Fruit fly (Drosophila melanogaster): Measurements from ENCODE around the gene GluRS-m.

Gene GluRS-m

DNA sequence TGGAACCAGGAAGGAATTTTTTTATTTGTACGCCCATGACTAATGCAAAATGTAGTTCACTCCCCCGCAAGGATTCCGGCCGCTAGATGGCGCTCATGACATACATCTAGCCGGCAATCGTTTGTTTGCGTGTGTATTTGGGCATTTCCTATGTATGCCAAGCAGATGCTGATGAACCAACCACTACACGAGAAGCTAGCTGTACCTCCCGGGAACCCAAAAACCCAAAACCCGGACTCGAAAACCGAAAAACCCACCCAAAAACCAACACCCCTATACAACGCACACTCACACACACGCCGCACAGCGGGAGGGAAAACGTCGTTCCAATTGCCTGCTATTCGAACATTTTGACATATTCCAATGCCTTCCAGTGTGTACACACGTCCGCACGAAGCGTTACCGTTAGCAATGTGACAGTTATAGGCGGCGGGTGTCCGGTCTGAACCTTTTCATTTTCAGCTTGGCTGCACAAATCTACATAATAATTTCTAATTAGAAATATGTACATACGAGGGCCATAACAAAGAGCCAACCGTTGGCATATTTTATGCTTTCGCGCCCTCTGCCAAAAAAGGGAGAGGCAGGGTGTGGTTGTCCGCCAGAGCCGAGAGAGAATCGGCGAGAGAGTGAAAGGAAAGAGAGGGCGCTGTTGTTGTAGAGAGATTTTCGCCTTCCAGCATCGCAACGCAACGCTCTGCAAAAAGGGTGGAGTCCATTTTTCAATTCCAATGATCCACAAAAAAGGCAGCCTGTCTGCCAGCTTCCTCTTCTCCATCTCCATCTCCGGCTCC is 9.0 kb downstream of the GluRS-m start (continued):
- TF ChIP-seq CG9817 (tag; optimal IDR thresholded peaks at IDR 0.05), result no peak
- TF ChIP-seq CG9876 (GFP tag; optimal IDR thresholded peaks at IDR 0.05), result no peak
- peak; percentile 90 for TF ChIP-seq twi (tag; optimal IDR thresholded peaks at IDR 0.05)
- 0 out of 2 replicates have a peak, but pooled peaks have one; percentile 13 for TF ChIP-seq MBD-R2 (GFP tag; IDR thresholded peaks at IDR 0.05)
- peak; percentile 35 for TF ChIP-seq CG32767 (GFP tag; IDR thresholded peaks at IDR 0.05)
- TF ChIP-seq Adf1 (GFP tag; IDR thresholded peaks at IDR 0.05), result no peak
- TF ChIP-seq CG11560 (tag; IDR thresholded peaks at IDR 0.05), result no peak
- 0 out of 2 replicates have a peak, but pooled peaks have one; percentile 36 for TF ChIP-seq ara (GFP tag; IDR thresholded peaks at IDR 0.05)
- peak; percentile 1 for TF ChIP-seq CG12219 (GFP tag; optimal IDR thresholded peaks at IDR 0.05)
- TF ChIP-seq br (optimal IDR thresholded peaks at IDR 0.05), result no peak
- peak; percentile 68 for TF ChIP-seq gsb-n (tag; optimal IDR thresholded peaks at IDR 0.05)
- TF ChIP-seq CG10431 (GFP tag; optimal IDR thresholded peaks at IDR 0.05), result no peak
- 0 out of 2 replicates have a peak, but pooled peaks have one; percentile 28 for TF ChIP-seq bbx (GFP tag; IDR thresholded peaks at IDR 0.05; ENCODE audit: partially characterized antibody)
- TF ChIP-seq vnd (GFP tag; IDR thresholded peaks at IDR 0.05; ENCODE audit: partially characterized antibody), result no peak
- no peak for TF ChIP-seq CrebB (tag; optimal IDR thresholded peaks at IDR 0.05)
- TF ChIP-seq amos (GFP tag; IDR thresholded peaks at IDR 0.05; ENCODE audit: partially characterized antibody), result 0 out of 2 replicates have a peak, but pooled peaks have one; percentile 17
- peak; percentile 13 for TF ChIP-seq CG4328 (GFP tag; optimal IDR thresholded peaks at IDR 0.05)
- no peak for TF ChIP-seq zf30C (GFP tag; optimal IDR thresholded peaks at IDR 0.05)
- TF ChIP-seq org-1 (GFP tag; optimal IDR thresholded peaks at IDR 0.05), result no peak
- TF ChIP-seq sqz (GFP tag; optimal IDR thresholded peaks at IDR 0.05), result peak; percentile 37
- peak; percentile 18 for TF ChIP-seq Ets65A (GFP tag)
- TF ChIP-seq rib (GFP tag; IDR thresholded peaks at IDR 0.05), result peak; percentile 51; the same call in 1 of the 2 replicates
- no peak for TF ChIP-seq ro (GFP tag; IDR thresholded peaks at IDR 0.05)
- 0 out of 2 replicates have a peak, but pooled peaks have one; percentile 11 for TF ChIP-seq CG17328 (GFP tag; IDR thresholded peaks at IDR 0.05)
- TF ChIP-seq ttk (GFP tag; IDR thresholded peaks at IDR 0.05), result no peak
- no peak for TF ChIP-seq CG31365 (tag; optimal IDR thresholded peaks at IDR 0.05)
- TF ChIP-seq ewg (GFP tag; optimal IDR thresholded peaks at IDR 0.05), result no peak
- no peak for TF ChIP-seq Dek (tag; optimal IDR thresholded peaks at IDR 0.05)
- peak; percentile 42; the same call in 1 of the 2 replicates for TF ChIP-seq chm (GFP tag; IDR thresholded peaks at IDR 0.05)
- TF ChIP-seq CG10462 (GFP tag; optimal IDR thresholded peaks at IDR 0.05), result no peak
- TF ChIP-seq Atf3 (GFP tag; optimal IDR thresholded peaks at IDR 0.05), result no peak
- peak; percentile 93 for TF ChIP-seq CG13894 (tag; optimal IDR thresholded peaks at IDR 0.05)
- peak; percentile 59 for TF ChIP-seq cg (GFP tag; optimal IDR thresholded peaks at IDR 0.05)
- no peak for TF ChIP-seq crp (GFP tag; optimal IDR thresholded peaks at IDR 0.05)
- TF ChIP-seq crol (GFP tag; IDR thresholded peaks at IDR 0.05), result peak; percentile 25; the same call in 1 of the 2 replicates
- TF ChIP-seq zen2 (GFP tag; IDR thresholded peaks at IDR 0.05; ENCODE audit: partially characterized antibody), result 0 out of 3 replicates have a peak, but pooled peaks have one; percentile 33
- no peak for TF ChIP-seq ind (GFP tag; optimal IDR thresholded peaks at IDR 0.05)
- TF ChIP-seq run (tag; optimal IDR thresholded peaks at IDR 0.05), result no peak
- 0 out of 2 replicates have a peak, but pooled peaks have one; percentile 18 for TF ChIP-seq CG8765 (GFP tag; IDR thresholded peaks at IDR 0.05)
- no peak for TF ChIP-seq CG12236 (GFP tag; optimal IDR thresholded peaks at IDR 0.05)
- no peak for TF ChIP-seq Gsc (GFP tag; IDR thresholded peaks at IDR 0.05)
- peak; percentile 3 for TF ChIP-seq phol (tag; optimal IDR thresholded peaks at IDR 0.05)

Measured in whole organism, embryonic.